Worm (Caenorhabditis elegans): ENCODE results near the gene nhr-52.

nhr-52 gene

ce11 chrV:15721888-15722287, 44.6 kb downstream of the nhr-52 start, which contains the start of gene srh-140:
Gene srh-140, plus strand, starts transcription at chrV:15722188.
- TF ChIP-seq ets-4 (tag; optimal IDR thresholded peaks at IDR 0.05): no peak
- no peak for TF ChIP-seq ceh-24 (tag; optimal IDR thresholded peaks at IDR 0.05)
- no peak for TF ChIP-seq elt-4 (tag; optimal IDR thresholded peaks at IDR 0.05)

ce11 chrV:15726610-15727009, 49.3 kb downstream of the nhr-52 start, which contains the start of the genes irld-57 and sfxn-1.3:
Gene irld-57, minus strand, starts transcription at chrV:15726710.
Gene sfxn-1.3, plus strand, starts transcription at chrV:15726841.
- TF ChIP-seq hlh-8 (tag; optimal IDR thresholded peaks at IDR 0.05): no peak
- no peak for TF ChIP-seq ets-4 (tag; optimal IDR thresholded peaks at IDR 0.05)
- TF ChIP-seq K02D7.2 (tag; optimal IDR thresholded peaks at IDR 0.05): no peak
- TF ChIP-seq pat-9 (tag; optimal IDR thresholded peaks at IDR 0.05): no peak
- no peak for TF ChIP-seq ceh-6 (GFP tag; optimal IDR thresholded peaks at IDR 0.05)
- no peak for TF ChIP-seq ceh-14 (tag; optimal IDR thresholded peaks at IDR 0.05)

Data from whole organism, late embryonic.